Worm (Caenorhabditis elegans): ENCODE data around the gene kup-1.

The kup-1 gene

DNA sequence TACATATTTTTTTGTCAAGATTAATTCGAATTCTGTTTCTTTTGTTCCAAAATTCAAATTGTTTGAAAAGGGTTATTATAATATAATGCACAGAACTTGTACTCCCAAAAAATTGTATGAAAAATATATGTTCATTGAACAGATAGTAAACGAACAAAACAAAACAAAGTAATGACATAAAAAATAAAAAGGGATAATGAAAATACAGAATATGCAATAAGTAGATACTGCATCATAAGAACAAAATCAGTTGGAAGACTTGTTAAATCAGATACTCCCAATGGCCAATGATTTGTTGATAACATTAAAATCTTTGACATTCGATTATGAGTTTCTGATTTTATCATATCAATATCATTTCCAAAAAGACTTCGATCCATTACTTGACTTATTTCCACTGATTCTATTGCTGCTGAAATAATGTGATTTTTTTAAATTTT, 36.2 kb downstream of the kup-1 start:
- TF ChIP-seq lim-7 (GFP tag; IDR thresholded peaks at IDR 0.05), result 0 out of 2 replicates have a peak, but pooled peaks have one; percentile 17
- TF ChIP-seq unc-62 (GFP tag; optimal IDR thresholded peaks at IDR 0.05 in 1 of 2), result peak in 1 of 2 experiments; percentile 91
- no peak for TF ChIP-seq unc-62 (tag; optimal IDR thresholded peaks at IDR 0.05)
- no peak for TF ChIP-seq saeg-2 (GFP tag; IDR thresholded peaks at IDR 0.05)
- TF ChIP-seq hlh-30 (tag; optimal IDR thresholded peaks at IDR 0.05; ENCODE audit: insufficient read depth), result no peak
- no peak for TF ChIP-seq egl-43 (GFP tag; IDR thresholded peaks at IDR 0.05)
- no peak for TF ChIP-seq daf-12 (tag; optimal IDR thresholded peaks at IDR 0.05)
- peak; percentile 69; the same call in 1 of the 2 replicates for TF ChIP-seq T26A8.4 (GFP tag; IDR thresholded peaks at IDR 0.05)
- peak; percentile 88 for TF ChIP-seq Y75B8A.6 (GFP tag; IDR thresholded peaks at IDR 0.05)
- TF ChIP-seq T20F7.1 (GFP tag; optimal IDR thresholded peaks at IDR 0.05), result peak; percentile 74
- TF ChIP-seq lsy-2 (tag; optimal IDR thresholded peaks at IDR 0.05), result peak in 1 of 2 experiments; percentile 16
- no peak for TF ChIP-seq dmd-9 (GFP tag; IDR thresholded peaks at IDR 0.05)
- no peak for TF ChIP-seq nhr-10 (tag; optimal IDR thresholded peaks at IDR 0.05)
- TF ChIP-seq dve-1 (tag; optimal IDR thresholded peaks at IDR 0.05; ENCODE audit: insufficient read depth), result peak; percentile 39
- 0 out of 2 replicates have a peak, but pooled peaks have one; percentile 17 for TF ChIP-seq php-3 (GFP tag; IDR thresholded peaks at IDR 0.05)
- 0 out of 2 replicates have a peak, but pooled peaks have one; percentile 59 for TF ChIP-seq tra-1 (GFP tag; IDR thresholded peaks at IDR 0.05)
- TF ChIP-seq ztf-7 (tag; optimal IDR thresholded peaks at IDR 0.05), result no peak
- peak; percentile 85 for TF ChIP-seq Y105C5A.15 (GFP tag; IDR thresholded peaks at IDR 0.05)
- TF ChIP-seq daf-19 (GFP tag; conservative IDR thresholded peaks at IDR 0.05), result no peak
- TF ChIP-seq R02D3.7 (tag; optimal IDR thresholded peaks at IDR 0.05), result peak; percentile 32
- TF ChIP-seq duxl-1 (tag; optimal IDR thresholded peaks at IDR 0.05; ENCODE audit: poor library complexity), result no peak
- peak; percentile 32 for TF ChIP-seq aha-1 (tag)
- TF ChIP-seq lin-38 (GFP tag; IDR thresholded peaks at IDR 0.05), result peak; percentile 58
- TF ChIP-seq hif-1 (tag; optimal IDR thresholded peaks at IDR 0.05), result no peak
- TF ChIP-seq arid-1 (GFP tag; conservative IDR thresholded peaks at IDR 0.05), result 0 out of 2 replicates have a peak, but pooled peaks have one; percentile 37
- peak; percentile 55 for TF ChIP-seq fos-1 (tag; optimal IDR thresholded peaks at IDR 0.05)
- peak; percentile 66 for TF ChIP-seq attf-4 (tag; optimal IDR thresholded peaks at IDR 0.05)
- peak; percentile 37 for TF ChIP-seq dmd-6 (GFP tag; IDR thresholded peaks at IDR 0.05)
- TF ChIP-seq mep-1 (tag; optimal IDR thresholded peaks at IDR 0.05), result peak; percentile 41
- TF ChIP-seq ama-1 (optimal IDR thresholded peaks at IDR 0.05), result no peak
- TF ChIP-seq madf-5 (GFP tag; IDR thresholded peaks at IDR 0.05), result no peak
- no peak for TF ChIP-seq zip-11 (GFP tag; IDR thresholded peaks at IDR 0.05)
- peak in 1 of 2 experiments; percentile 7 for TF ChIP-seq mdl-1 (tag; optimal IDR thresholded peaks at IDR 0.05)
- TF ChIP-seq lin-1 (GFP tag; IDR thresholded peaks at IDR 0.05), result no peak
- TF ChIP-seq hlh-11 (tag; optimal IDR thresholded peaks at IDR 0.05), result peak; percentile 15
- 0 out of 2 replicates have a peak, but pooled peaks have one; percentile 36 for TF ChIP-seq pha-4 (GFP tag; IDR thresholded peaks at IDR 0.05)
- no peak for TF ChIP-seq pha-4 (tag; optimal IDR thresholded peaks at IDR 0.05)
- no peak for TF ChIP-seq ceh-20 (GFP tag; IDR thresholded peaks at IDR 0.05)
- TF ChIP-seq zag-1 (tag; optimal IDR thresholded peaks at IDR 0.05), result no peak
- TF ChIP-seq daf-16 (GFP tag; optimal IDR thresholded peaks at IDR 0.05), result no peak
- peak; percentile 53 for TF ChIP-seq daf-16 (tag; optimal IDR thresholded peaks at IDR 0.05)
- TF ChIP-seq zfp-3 (GFP tag; conservative IDR thresholded peaks at IDR 0.05), result peak; percentile 99
- TF ChIP-seq ctbp-1 (GFP tag; IDR thresholded peaks at IDR 0.05), result no peak
- peak; percentile 96 for TF ChIP-seq nhr-77 (tag; optimal IDR thresholded peaks at IDR 0.05)
